Fruit fly (Drosophila melanogaster) whole organism, embryonic: ENCODE measurements around the gene CG6465.

ENCODE experiments used
- B-H2 ChIP-seq: fragments of 200-800 bp; sonication (Bioruptor generic); optimal IDR thresholded peaks from 2 replicates; lab custom pipeline; 2018; ENCODE audit warnings: missing biosample characterization, mild to moderate bottlenecking, missing genetic modification characterization
- CG10431 ChIP-seq: fragments of 200-800 bp; sonication (Bioruptor generic); optimal IDR thresholded peaks from 3 replicates; lab custom pipeline; 2018; ENCODE audit warnings: missing biosample characterization, mild to moderate bottlenecking, missing genetic modification characterization
- CG10462 ChIP-seq: fragments of 200-800 bp; sonication (Bioruptor generic); optimal IDR thresholded peaks from 2 replicates; lab custom pipeline; 2016; ENCODE audit warnings: missing biosample characterization, missing genetic modification characterization
- CG10959 ChIP-seq: fragments of 200-800 bp; sonication (Bioruptor generic); IDR thresholded peaks from 2 replicates; pipeline ENCODE4 v1.3.6; 2022; ENCODE audit warnings: missing biosample characterization, missing genetic modification characterization
- CG12744 ChIP-seq: fragments of 200-800 bp; sonication (Bioruptor generic); optimal IDR thresholded peaks from 2 replicates; lab custom pipeline; 2016; ENCODE audit warnings: missing biosample characterization, missing genetic modification characterization
- CG14860 ChIP-seq: fragments of 200-800 bp; sonication (Bioruptor generic); IDR thresholded peaks from 3 replicates; pipeline ENCODE4 v1.3.6; 2022; ENCODE audit warnings: missing biosample characterization, missing genetic modification characterization; ENCODE audit not compliant: partially characterized antibody
- CG15011 ChIP-seq: fragments of 200-800 bp; sonication (Bioruptor generic); optimal IDR thresholded peaks from 3 replicates; lab custom pipeline; 2018; ENCODE audit warnings: missing biosample characterization, mild to moderate bottlenecking, missing genetic modification characterization
- CG15073 ChIP-seq: fragments of 200-800 bp; sonication (Bioruptor generic); optimal IDR thresholded peaks from 2 replicates; lab custom pipeline; 2016; ENCODE audit warnings: missing biosample characterization, missing genetic modification characterization
- CG17186 ChIP-seq: fragments of 200-800 bp; sonication (Bioruptor generic); optimal IDR thresholded peaks from 3 replicates; lab custom pipeline; 2017; ENCODE audit warnings: missing biosample characterization, missing genetic modification reagents, missing genetic modification characterization
- CG17612 ChIP-seq: fragments of 200-800 bp; sonication (Bioruptor generic); IDR thresholded peaks from 2 replicates; pipeline ENCODE4 v1.3.6; 2022; ENCODE audit warnings: missing biosample characterization, missing genetic modification characterization
- CG18262 ChIP-seq: fragments of 200-800 bp; optimal IDR thresholded peaks from 3 replicates; lab custom pipeline; 2019; ENCODE audit warnings: missing biosample characterization, mild to moderate bottlenecking, missing genetic modification characterization, moderate library complexity
- CG18476 ChIP-seq: fragments of 200-800 bp; sonication (Bioruptor generic); optimal IDR thresholded peaks from 2 replicates; lab custom pipeline; 2016; ENCODE audit warnings: missing biosample characterization, mild to moderate bottlenecking, missing genetic modification characterization
- CG2712 ChIP-seq: fragments of 200-800 bp; optimal IDR thresholded peaks from 3 replicates; lab custom pipeline; 2019; ENCODE audit warnings: missing biosample characterization, mild to moderate bottlenecking, missing genetic modification characterization, moderate library complexity
- CG31224 ChIP-seq: fragments of 200-800 bp; sonication (Bioruptor generic); IDR thresholded peaks from 2 replicates; pipeline ENCODE4 v1.3.6; 2022; ENCODE audit warnings: missing biosample characterization, missing genetic modification characterization
- CG3726 ChIP-seq: fragments of 200-800 bp; sonication (Bioruptor generic); IDR thresholded peaks from 3 replicates; pipeline ENCODE4, ENCODE4 v1.3.6; 2022; ENCODE audit warnings: missing biosample characterization, missing genetic modification characterization
- CG4328 ChIP-seq: fragments of 200-800 bp; sonication (Bioruptor generic); optimal IDR thresholded peaks from 3 replicates; lab custom pipeline; 2017; ENCODE audit warnings: missing biosample characterization, missing genetic modification reagents, missing genetic modification characterization
- CG4617 ChIP-seq: fragments of 200-800 bp; sonication (Bioruptor generic); optimal IDR thresholded peaks from 3 replicates; lab custom pipeline; 2016; ENCODE audit warnings: missing biosample characterization, missing genetic modification characterization, borderline replicate concordance
- CG5953 ChIP-seq: fragments of 200-800 bp; sonication (Bioruptor generic); IDR thresholded peaks from 2 replicates; pipeline ENCODE4 v1.3.6; 2022; ENCODE audit warnings: missing biosample characterization, missing genetic modification characterization
- CG7357 ChIP-seq: fragments of 200-800 bp; sonication (Bioruptor generic); IDR thresholded peaks from 3 replicates; pipeline ENCODE4 v1.3.6; 2022; ENCODE audit warnings: missing biosample characterization, missing genetic modification characterization
- CG7745 ChIP-seq: fragments of 200-800 bp; sonication (Bioruptor generic); optimal IDR thresholded peaks from 2 replicates; lab custom pipeline; 2018; ENCODE audit warnings: missing biosample characterization, mild to moderate bottlenecking, missing genetic modification characterization, moderate library complexity
- CG7987 ChIP-seq: fragments of 200-800 bp; sonication (Bioruptor generic); optimal IDR thresholded peaks from 2 replicates; lab custom pipeline; 2018; ENCODE audit warnings: missing biosample characterization, mild to moderate bottlenecking, missing genetic modification characterization, moderate library complexity
- CG8290 ChIP-seq, 3 experiments: fragments of 200-800 bp; sonication (Bioruptor generic); optimal IDR thresholded peaks; 2 replicates each; lab custom pipeline; 2016 to 2019; ENCODE audit warnings: missing biosample characterization in 3 of 3, missing genetic modification characterization in 3 of 3, mild to moderate bottlenecking in 2 of 3, moderate library complexity in 1 of 3
- CG9817 ChIP-seq: fragments of 200-800 bp; sonication (Bioruptor generic); optimal IDR thresholded peaks from 2 replicates; lab custom pipeline; 2018; ENCODE audit warnings: missing biosample characterization, mild to moderate bottlenecking, missing genetic modification characterization, moderate library complexity
- Dfd ChIP-seq, 2 experiments: fragments of >200 bp; optimal IDR thresholded peaks; 2 replicates each; lab custom pipeline; 2017; ENCODE audit warnings: missing biosample characterization in 2 of 2, missing genetic modification characterization in 2 of 2
- Dp ChIP-seq: fragments of 200-800 bp; sonication (Bioruptor generic); optimal IDR thresholded peaks from 2 replicates; lab custom pipeline; 2018; ENCODE audit warnings: missing biosample characterization, mild to moderate bottlenecking, missing genetic modification characterization, moderate library complexity
- Fer3 ChIP-seq: fragments of 200-800 bp; sonication (Bioruptor generic); optimal IDR thresholded peaks from 2 replicates; lab custom pipeline; 2018; ENCODE audit warnings: missing biosample characterization, mild to moderate bottlenecking, missing genetic modification characterization, moderate library complexity
- HLH4C ChIP-seq: fragments of 200-800 bp; sonication (Bioruptor generic); IDR thresholded peaks from 3 replicates; pipeline ENCODE4 v1.3.6; 2022; ENCODE audit warnings: missing biosample characterization, missing genetic modification characterization; ENCODE audit not compliant: partially characterized antibody
- Lim3 ChIP-seq: fragments of 200-800 bp; sonication (Bioruptor generic); IDR thresholded peaks from 2 replicates; pipeline ENCODE4 v1.3.6; 2022; ENCODE audit warnings: missing biosample characterization, missing genetic modification characterization
- Nf-YC ChIP-seq: fragments of 200-800 bp; optimal IDR thresholded peaks from 3 replicates; lab custom pipeline; 2019; ENCODE audit warnings: missing biosample characterization, mild to moderate bottlenecking, missing genetic modification characterization, moderate library complexity
- Rx ChIP-seq: fragments of 200-800 bp; sonication (Bioruptor generic); IDR thresholded peaks from 2 replicates; pipeline ENCODE4 v1.3.6; 2022; ENCODE audit warnings: missing biosample characterization, missing genetic modification characterization
- Taf1 ChIP-seq: fragments of 200-800 bp; sonication (Bioruptor generic); IDR thresholded peaks from 2 replicates; pipeline ENCODE4 v1.3.6; 2022; ENCODE audit warnings: missing biosample characterization, missing genetic modification characterization
- aop ChIP-seq: fragments of 200-800 bp; sonication (Bioruptor generic); IDR thresholded peaks from 2 replicates; pipeline ENCODE4 v1.3.6; 2022; ENCODE audit warnings: missing biosample characterization, missing genetic modification characterization
- ase ChIP-seq: fragments of 200-800 bp; sonication (Bioruptor generic); IDR thresholded peaks from 3 replicates; pipeline ENCODE4 v1.3.6; 2022; ENCODE audit warnings: missing biosample characterization, missing genetic modification characterization
- bowl ChIP-seq: fragments of 200-800 bp; sonication (Bioruptor generic); IDR thresholded peaks from 2 replicates; pipeline ENCODE4 v1.3.6; 2022; ENCODE audit warnings: missing biosample characterization, missing genetic modification characterization
- btn ChIP-seq: fragments of 200-800 bp; sonication (Bioruptor generic); optimal IDR thresholded peaks from 2 replicates; lab custom pipeline; 2016; ENCODE audit warnings: missing biosample characterization, missing genetic modification characterization
- dan ChIP-seq: fragments of 200-800 bp; sonication (Bioruptor generic); IDR thresholded peaks from 2 replicates; pipeline ENCODE4 v1.3.6; 2022; ENCODE audit warnings: missing biosample characterization, missing genetic modification characterization
- dimm ChIP-seq: fragments of 200-800 bp; sonication (Bioruptor generic); IDR thresholded peaks from 2 replicates; pipeline ENCODE4 v1.3.6; 2022; ENCODE audit warnings: missing biosample characterization, missing genetic modification characterization
- disco-r ChIP-seq: fragments of 200-800 bp; sonication (Bioruptor generic); optimal IDR thresholded peaks from 2 replicates; lab custom pipeline; 2016; ENCODE audit warnings: missing biosample characterization, missing genetic modification characterization
- eyg ChIP-seq: fragments of 200-800 bp; sonication (Bioruptor generic); optimal IDR thresholded peaks from 3 replicates; lab custom pipeline; 2016; ENCODE audit warnings: missing biosample characterization, missing genetic modification characterization
- jigr1 ChIP-seq: fragments of 200-800 bp; sonication (Bioruptor generic); IDR thresholded peaks from 3 replicates; pipeline ENCODE4 v1.3.6; 2022; ENCODE audit warnings: missing biosample characterization, missing genetic modification characterization
- nmo ChIP-seq: fragments of 200-800 bp; sonication (Bioruptor generic); optimal IDR thresholded peaks from 2 replicates; lab custom pipeline; 2018; ENCODE audit warnings: missing biosample characterization, mild to moderate bottlenecking, missing genetic modification characterization, moderate library complexity
- prd ChIP-seq, 3 experiments: fragments of >200 bp in 2 of 3; fragments of 200-800 bp in 1 of 3; sonication (Bioruptor generic) in 1 of 3; optimal IDR thresholded peaks in 2 of 3; IDR thresholded peaks in 1 of 3; 2 replicates in 2 of 3; 3 replicates in 1 of 3; pipeline versions ENCODE4 v1.3.6 to Lab custom; 2017 to 2022; ENCODE audit warnings: missing biosample characterization in 1 of 3, missing genetic modification characterization in 1 of 3
- psq ChIP-seq: fragments of 200-800 bp; sonication (Bioruptor generic); optimal IDR thresholded peaks from 2 replicates; lab custom pipeline; 2017; ENCODE audit warnings: missing biosample characterization, missing genetic modification characterization
- run ChIP-seq: fragments of 200-800 bp; sonication (Bioruptor generic); optimal IDR thresholded peaks from 3 replicates; lab custom pipeline; 2018; ENCODE audit warnings: missing biosample characterization, mild to moderate bottlenecking, missing genetic modification characterization
- stwl ChIP-seq: fragments of 200-800 bp; sonication (Bioruptor generic); optimal IDR thresholded peaks from 3 replicates; lab custom pipeline; 2018; ENCODE audit warnings: missing biosample characterization, mild to moderate bottlenecking, missing genetic modification characterization, moderate library complexity
- tll ChIP-seq, 2 experiments: fragments of 200-800 bp in 1 of 2; fragments of >200 bp in 1 of 2; sonication (Bioruptor generic) in 1 of 2; optimal IDR thresholded peaks; 2 replicates each; lab custom pipeline; 2017 to 2019; ENCODE audit warnings: missing biosample characterization in 2 of 2, missing genetic modification characterization in 2 of 2, mild to moderate bottlenecking in 1 of 2, moderate library complexity in 1 of 2
- twi ChIP-seq: fragments of 200-800 bp; optimal IDR thresholded peaks from 2 replicates; lab custom pipeline; 2019; ENCODE audit warnings: missing biosample characterization, mild to moderate bottlenecking, missing genetic modification characterization, moderate library complexity
- tx ChIP-seq: fragments of 200-800 bp; sonication (Bioruptor generic); optimal IDR thresholded peaks from 2 replicates; lab custom pipeline; 2016; ENCODE audit warnings: missing biosample characterization, missing genetic modification characterization
- zen ChIP-seq: fragments of 200-800 bp; sonication (Bioruptor generic); optimal IDR thresholded peaks from 3 replicates; lab custom pipeline; 2018; ENCODE audit warnings: missing biosample characterization, mild to moderate bottlenecking, missing genetic modification characterization, moderate library complexity

CG6465 gene

dm6 chr3R:10684284-10684683 is 7.2 kb upstream of the CG6465 start (continued):
- peak; percentile 76 for TF ChIP-seq Rx (GFP tag; lab: Robert Waterston, UW)
- TF ChIP-seq CG12744 (GFP tag; lab: Kevin White, UChicago) = no peak
- no peak; the same call in 1 of the 2 replicates for TF ChIP-seq CG31224 (GFP tag; lab: Robert Waterston, UW)
- TF ChIP-seq stwl (tag; lab: Kevin White, UChicago) = no peak
- TF ChIP-seq CG10462 (GFP tag; lab: Kevin White, UChicago) = peak; percentile 27
- TF ChIP-seq bowl (GFP tag; lab: Robert Waterston, UW) = no peak
- peak; percentile 25; the same call in 1 of the 2 replicates for TF ChIP-seq CG17612 (GFP tag; lab: Robert Waterston, UW)
- TF ChIP-seq CG7745 = no peak
- TF ChIP-seq tll (GFP tag; optimal IDR thresholded peaks at IDR 0.05; lab: Kevin White, UChicago) = no peak
- no peak for TF ChIP-seq CG8290 (GFP tag; optimal IDR thresholded peaks at IDR 0.05; lab: Kevin White, UChicago)
- peak in 1 of 2 experiments; percentile 63 for TF ChIP-seq CG8290 (tag; optimal IDR thresholded peaks at IDR 0.05; lab: Kevin White, UChicago)
- TF ChIP-seq CG7357 (GFP tag; lab: Robert Waterston, UW) = 0 out of 3 replicates have a peak, but pooled peaks have one; percentile 17
- peak; percentile 36 for TF ChIP-seq CG9817 (tag; lab: Kevin White, UChicago)
- TF ChIP-seq twi = no peak
- TF ChIP-seq CG4617 (GFP tag; lab: Kevin White, UChicago) = no peak
- TF ChIP-seq CG2712 (tag; lab: Kevin White, UChicago) = peak; percentile 68
- no peak for TF ChIP-seq disco-r
- TF ChIP-seq CG18476 (GFP tag; lab: Kevin White, UChicago) = no peak
- 0 out of 3 replicates have a peak, but pooled peaks have one; percentile 64 for TF ChIP-seq ase (GFP tag; lab: Robert Waterston, UW)
- no peak for TF ChIP-seq CG7987 (GFP tag; lab: Kevin White, UChicago)
- no peak for TF ChIP-seq HLH4C
- peak; percentile 61 for TF ChIP-seq Lim3
- TF ChIP-seq CG15073 (GFP tag; lab: Kevin White, UChicago) = no peak
- no peak for TF ChIP-seq CG14860 (GFP tag; lab: Robert Waterston, UW)
- TF ChIP-seq CG17186 = no peak
- TF ChIP-seq CG10959 (GFP tag; lab: Robert Waterston, UW) = no peak; the same call in 1 of the 2 replicates
- TF ChIP-seq Dp (GFP tag; lab: Kevin White, UChicago) = no peak
- TF ChIP-seq CG15011 (GFP tag; lab: Kevin White, UChicago) = peak; percentile 41
- TF ChIP-seq CG3726 = peak; percentile 68; the same call in 1 of the 3 replicates
- peak; percentile 51; the same call in 1 of the 2 replicates for TF ChIP-seq aop (GFP tag; lab: Robert Waterston, UW)
- peak; percentile 51 for TF ChIP-seq CG5953
- peak; percentile 22 for TF ChIP-seq btn (GFP tag; lab: Kevin White, UChicago)
- no peak for TF ChIP-seq CG10431 (GFP tag; lab: Kevin White, UChicago)
- TF ChIP-seq dan (GFP tag; lab: Robert Waterston, UW) = no peak
- peak; percentile 35 for TF ChIP-seq Nf-YC (tag; lab: Kevin White, UChicago)
- TF ChIP-seq B-H2 (GFP tag; lab: Kevin White, UChicago) = no peak
- TF ChIP-seq prd (optimal IDR thresholded peaks at IDR 0.05; lab: Kevin White, UChicago) = no peak
- peak; percentile 77 for TF ChIP-seq prd (GFP tag; IDR thresholded peaks at IDR 0.05; lab: Robert Waterston, UW)
- TF ChIP-seq CG18262 (tag; lab: Kevin White, UChicago) = peak; percentile 65
- TF ChIP-seq run (tag; lab: Kevin White, UChicago) = peak; percentile 32
- peak; percentile 10 for TF ChIP-seq psq
- peak; percentile 54; the same call in 1 of the 3 replicates for TF ChIP-seq jigr1 (GFP tag; lab: Robert Waterston, UW)
- no peak for TF ChIP-seq eyg (GFP tag; lab: Kevin White, UChicago)
- TF ChIP-seq dimm (GFP tag; lab: Robert Waterston, UW) = peak; percentile 56; the same call in 1 of the 2 replicates
- peak; percentile 32 for TF ChIP-seq tx (GFP tag; lab: Kevin White, UChicago)
- peak; percentile 53 for TF ChIP-seq nmo (GFP tag; lab: Kevin White, UChicago)
- TF ChIP-seq Taf1 (GFP tag; lab: Robert Waterston, UW) = no peak
- no peak for TF ChIP-seq CG4328 (GFP tag; lab: Kevin White, UChicago)
- peak; percentile 62 for TF ChIP-seq Fer3 (tag; lab: Kevin White, UChicago)
- peak; percentile 36 for TF ChIP-seq zen (tag; lab: Kevin White, UChicago)
- TF ChIP-seq Dfd (GFP tag; optimal IDR thresholded peaks at IDR 0.05; lab: Kevin White, UChicago) = no peak
